Fruit fly (Drosophila melanogaster) ovary, adult (tissue): ENCODE measurements around the gene CtsL3.

Source experiments
- CG17801 ChIP-seq: fragments of 200-800 bp; optimal IDR thresholded peaks from 2 replicates; lab custom pipeline; 2019; ENCODE audit warnings: missing biosample characterization, mild to moderate bottlenecking, missing genetic modification characterization, moderate library complexity; ENCODE audit not compliant: partially characterized antibody

CtsL3 gene

DNA sequence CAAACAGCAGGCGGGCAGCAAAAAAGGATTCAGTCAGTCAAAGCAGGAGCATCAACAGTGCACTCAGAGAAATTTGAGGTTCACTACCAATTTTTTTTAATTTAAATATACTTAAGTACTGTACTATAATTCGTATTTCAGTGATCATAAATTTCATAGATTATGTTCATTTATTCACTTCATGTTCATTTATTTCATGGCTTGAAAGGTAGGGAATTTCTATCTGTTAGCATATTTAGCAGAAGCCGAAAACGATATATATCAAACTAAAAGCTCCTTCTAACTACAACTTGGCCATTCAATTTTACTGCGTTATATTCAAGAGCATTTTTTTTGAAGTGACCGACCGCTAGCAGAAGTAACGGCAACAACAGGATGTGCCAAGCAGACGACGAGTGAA is 33.2 kb downstream of the CtsL3 start:
- TF ChIP-seq CG17801 (GFP tag; lab: Kevin White, UChicago) = no peak

DNA sequence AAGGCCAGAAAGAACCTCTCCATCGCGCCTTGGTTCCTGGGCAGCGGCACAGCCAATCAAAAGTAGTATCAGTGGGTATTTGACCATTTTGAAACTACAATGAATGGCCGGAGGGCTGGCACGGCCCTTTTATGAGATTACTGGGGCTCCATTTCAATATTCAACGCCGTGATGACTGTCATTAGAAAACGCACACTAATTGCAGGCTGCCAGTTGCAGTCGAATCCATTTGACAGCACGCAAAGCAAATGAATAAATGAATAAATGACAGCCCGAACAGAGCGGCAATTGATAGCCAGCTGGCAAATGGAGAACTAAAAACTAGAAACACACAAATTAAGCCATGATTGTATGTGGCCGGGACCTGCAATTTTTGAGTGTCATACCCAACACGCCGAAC is 50.3 kb downstream of the CtsL3 start, which contains the start of gene Obp83b:
Obp83b (minus strand) TSS at position 101 of the 400 bp plus-strand sequence.
- TF ChIP-seq CG17801 (GFP tag; lab: Kevin White, UChicago) = no peak
